Worm (Caenorhabditis elegans): Measurements from ENCODE around the gene cor-1.

The cor-1 gene

DNA sequence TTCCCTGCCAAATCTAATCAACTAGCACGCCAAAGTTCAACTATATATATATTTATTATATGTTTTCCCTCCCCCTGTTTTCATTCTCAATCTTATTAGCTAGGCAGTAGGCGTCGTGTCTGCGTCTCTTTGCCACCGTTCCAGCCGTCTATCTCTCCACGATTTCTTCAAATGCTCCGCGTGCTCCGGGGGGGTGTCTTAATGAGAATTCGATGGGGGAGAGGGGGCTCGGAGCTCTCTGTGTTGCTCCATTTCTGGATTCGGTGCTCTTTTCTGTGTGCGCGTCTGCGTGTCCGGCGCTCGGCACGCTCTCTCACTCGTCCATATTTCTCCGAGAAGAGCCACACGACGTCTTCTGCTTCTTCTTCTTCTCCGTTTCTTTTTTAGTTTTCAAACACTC is 35.3 kb downstream of the cor-1 start (continued):
- TF ChIP-seq madf-9 (GFP tag; conservative IDR thresholded peaks at IDR 0.05) (peak; percentile 49; the same call in 1 of the 2 replicates), ztf-11 (tag; optimal IDR thresholded peaks at IDR 0.05) (no peak)

DNA sequence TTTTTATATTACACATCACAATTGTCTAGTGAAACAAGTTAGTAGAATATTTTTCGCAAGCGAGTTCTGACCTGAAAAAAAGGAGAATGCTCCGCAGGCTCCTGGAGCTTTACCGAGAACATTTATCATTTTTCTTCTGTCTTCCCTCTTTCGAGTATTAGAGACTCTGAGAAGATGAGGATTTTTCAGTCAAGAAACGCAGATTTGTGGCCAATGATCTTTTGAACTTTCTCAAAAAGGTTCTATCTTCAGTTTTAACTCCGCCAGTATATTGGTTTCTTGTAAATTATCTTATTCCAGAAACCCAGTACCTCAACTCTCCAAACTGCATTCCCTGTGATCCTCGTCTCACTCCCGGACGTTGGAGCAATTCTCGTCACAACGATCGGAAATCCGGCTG is 36.7 kb downstream of the cor-1 start, which contains the start of gene K10G9.2:
TSS of gene K10G9.2 (plus strand) at position 301 of the 400 bp plus-strand sequence.
- TF ChIP-seq zfp-3 (GFP tag; conservative IDR thresholded peaks at IDR 0.05) (no peak), dve-1 (tag; optimal IDR thresholded peaks at IDR 0.05; ENCODE audit: insufficient read depth) (no peak), dmd-8 (GFP tag; IDR thresholded peaks at IDR 0.05) (no peak), lin-38 (GFP tag; IDR thresholded peaks at IDR 0.05) (no peak), ZK337.2 (GFP tag; IDR thresholded peaks at IDR 0.05) (no peak), zip-2 (tag; optimal IDR thresholded peaks at IDR 0.05) (no peak), nhr-28 (tag; optimal IDR thresholded peaks at IDR 0.05) (no peak), hlh-11 (tag; optimal IDR thresholded peaks at IDR 0.05) (no peak), mxl-2 (GFP tag; conservative IDR thresholded peaks at IDR 0.05) (no peak), ceh-20 (GFP tag; IDR thresholded peaks at IDR 0.05) (no peak), zip-11 (GFP tag; IDR thresholded peaks at IDR 0.05) (no peak), snpc-4 (tag; optimal IDR thresholded peaks at IDR 0.05) (no peak), ceh-62 (tag; optimal IDR thresholded peaks at IDR 0.05) (no peak), Y105C5A.15 (GFP tag; IDR thresholded peaks at IDR 0.05) (no peak), D1046.2 (GFP tag; IDR thresholded peaks at IDR 0.05) (no peak), F10B5.3 (tag; optimal IDR thresholded peaks at IDR 0.05) (no peak), lim-7 (GFP tag; IDR thresholded peaks at IDR 0.05) (no peak), madf-5 (GFP tag; IDR thresholded peaks at IDR 0.05) (no peak), lin-39 (tag; optimal IDR thresholded peaks at IDR 0.05) (no peak), ceh-32 (tag; optimal IDR thresholded peaks at IDR 0.05; ENCODE audit: poor library complexity) (no peak)

DNA sequence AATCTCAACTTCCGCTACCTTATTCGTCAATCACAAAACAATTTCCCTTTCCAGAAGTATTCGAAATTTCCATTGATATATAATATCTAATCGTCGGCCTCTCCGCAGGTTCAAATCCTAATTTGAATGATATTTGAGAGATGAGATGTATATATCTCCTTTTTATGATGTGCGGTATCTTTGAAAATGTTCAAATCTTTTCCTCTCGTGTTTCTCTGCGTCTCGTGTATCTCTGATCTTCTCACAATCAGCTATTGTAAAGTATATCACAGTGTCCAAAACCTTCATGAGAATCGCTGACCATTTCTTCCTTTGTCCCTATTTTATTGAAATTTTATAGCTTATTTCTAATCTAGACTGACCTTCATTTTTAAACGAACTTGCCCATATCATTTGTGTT is 40.9 kb downstream of the cor-1 start:
- TF ChIP-seq spr-1 (tag; optimal IDR thresholded peaks at IDR 0.05) (no peak), unc-62 (GFP tag; optimal IDR thresholded peaks at IDR 0.05 in 1 of 2) (peak in 1 of 2 experiments; percentile 75), unc-62 (tag; optimal IDR thresholded peaks at IDR 0.05) (no peak), mdl-1 (tag; optimal IDR thresholded peaks at IDR 0.05) (peak in 1 of 2 experiments; percentile 9), lin-15B (tag; optimal IDR thresholded peaks at IDR 0.05) (no peak)

DNA sequence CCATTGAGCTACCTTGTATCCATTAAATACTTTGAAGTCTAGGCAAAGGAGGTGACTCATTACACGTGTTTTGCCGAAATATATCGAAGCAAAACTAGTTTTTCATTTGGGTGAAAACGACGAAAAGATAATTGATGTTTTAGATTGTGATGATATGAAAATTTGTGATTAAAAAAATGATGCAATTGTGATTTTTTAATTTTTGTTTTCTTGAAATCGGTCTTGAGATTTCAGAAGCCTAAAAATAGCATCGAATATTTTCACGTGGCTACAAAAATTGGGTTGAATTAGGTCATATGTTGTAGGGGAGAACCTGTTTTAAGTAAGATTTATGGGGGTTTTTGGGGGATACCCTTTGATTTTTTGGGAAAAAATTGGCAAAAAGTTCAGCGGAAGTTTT is 41.6 kb downstream of the cor-1 start:
- no peak for TF ChIP-seq aly-2 (tag; optimal IDR thresholded peaks at IDR 0.05)
- no peak for TF ChIP-seq lir-3 (tag; optimal IDR thresholded peaks at IDR 0.05)
- no peak for TF ChIP-seq mxl-2 (GFP tag; conservative IDR thresholded peaks at IDR 0.05)
- TF ChIP-seq nhr-237 (tag; optimal IDR thresholded peaks at IDR 0.05) = no peak
- TF ChIP-seq nhr-77 (tag; optimal IDR thresholded peaks at IDR 0.05) = no peak
- no peak for TF ChIP-seq ztf-11 (tag; optimal IDR thresholded peaks at IDR 0.05)
- peak; percentile 46 for TF ChIP-seq nhr-28 (tag; optimal IDR thresholded peaks at IDR 0.05)
- TF ChIP-seq vab-7 (GFP tag; IDR thresholded peaks at IDR 0.05) = no peak
- TF ChIP-seq F37D6.2 (tag; optimal IDR thresholded peaks at IDR 0.05) = no peak
- no peak for TF ChIP-seq lin-29 (GFP tag; IDR thresholded peaks at IDR 0.05)
- no peak for TF ChIP-seq ceh-82 (tag; optimal IDR thresholded peaks at IDR 0.05)
- peak in 1 of 2 experiments; percentile 20 for TF ChIP-seq lsy-2 (tag; optimal IDR thresholded peaks at IDR 0.05)
- TF ChIP-seq jun-1 (tag; optimal IDR thresholded peaks at IDR 0.05) = no peak
- no peak for TF ChIP-seq madf-9 (GFP tag; conservative IDR thresholded peaks at IDR 0.05)
- TF ChIP-seq unc-62 (GFP tag; optimal IDR thresholded peaks at IDR 0.05 in 1 of 2) = no peak
- no peak for TF ChIP-seq unc-62 (tag; optimal IDR thresholded peaks at IDR 0.05)
- no peak for TF ChIP-seq mdt-29 (GFP tag; IDR thresholded peaks at IDR 0.05)
- no peak for TF ChIP-seq daf-8 (GFP tag; IDR thresholded peaks at IDR 0.05)
- TF ChIP-seq hlh-11 (tag; optimal IDR thresholded peaks at IDR 0.05) = peak; percentile 6
- peak; percentile 52 for TF ChIP-seq hlh-30 (tag; optimal IDR thresholded peaks at IDR 0.05; ENCODE audit: insufficient read depth)
- TF ChIP-seq mdl-1 (tag; optimal IDR thresholded peaks at IDR 0.05) = peak in 1 of 2 experiments; percentile 62
- TF ChIP-seq mxl-3 (GFP tag; optimal IDR thresholded peaks at IDR 0.05) = peak; percentile 26
- TF ChIP-seq aha-1 (tag) = peak; percentile 74
